Worm (Caenorhabditis elegans) whole organism, L4 larva: Measurements from ENCODE around the gene D1025.10.

ENCODE experiments used
- F10B5.3 ChIP-seq: sonication (generic microtip); optimal IDR thresholded peaks from 2 replicates; lab custom pipeline; 2016; ENCODE audit warnings: mild to moderate bottlenecking, missing genetic modification characterization, missing compliant biosample characterization
- F26F4.8 ChIP-seq: fragments of 200-800 bp; sonication (Bioruptor generic); conservative IDR thresholded peaks from 2 replicates; pipeline ENCODE4 v1.3.6; 2022; ENCODE audit warnings: missing genetic modification characterization, missing compliant biosample characterization
- F37D6.2 ChIP-seq: sonication (generic microtip); optimal IDR thresholded peaks from 2 replicates; lab custom pipeline; 2016; ENCODE audit warnings: mild to moderate bottlenecking, missing genetic modification characterization, missing compliant biosample characterization
- Y105C5A.15 ChIP-seq: fragments of 200-800 bp; sonication (Bioruptor generic); IDR thresholded peaks from 2 replicates; pipeline ENCODE4 v1.3.6; 2022; ENCODE audit warnings: missing genetic modification characterization, missing compliant biosample characterization
- aha-1 ChIP-seq: fragments of 150-350 bp; peaks from one replicate; lab custom pipeline; 2014; ENCODE audit warnings: missing biosample characterization, missing genetic modification characterization
- aly-2 ChIP-seq: sonication (generic microtip); optimal IDR thresholded peaks from 2 replicates; lab custom pipeline; 2018; ENCODE audit warnings: missing biosample characterization, missing genetic modification characterization
- attf-4 ChIP-seq: sonication (generic microtip); optimal IDR thresholded peaks from 3 replicates; lab custom pipeline; 2017; ENCODE audit warnings: missing biosample characterization, missing genetic modification characterization
- ceh-44 ChIP-seq: fragments of 200-800 bp; sonication (Bioruptor generic); IDR thresholded peaks from 2 replicates; pipeline ENCODE4 v1.3.6; 2022; ENCODE audit warnings: missing genetic modification reagents, missing genetic modification characterization, missing compliant biosample characterization
- daf-16 ChIP-seq, 3 experiments: sonication (generic microtip); optimal IDR thresholded peaks; 2 replicates each; lab custom pipeline; 2016 to 2017; ENCODE audit warnings: missing genetic modification characterization in 3 of 3, missing genetic modification reagents in 3 of 3, mild to moderate bottlenecking in 2 of 3, missing compliant biosample characterization in 2 of 3, missing biosample characterization in 1 of 3, moderate library complexity in 1 of 3
- dmd-6 ChIP-seq: fragments of 200-800 bp; sonication (Bioruptor generic); IDR thresholded peaks from 2 replicates; pipeline ENCODE4 v1.3.6; 2022; ENCODE audit warnings: missing genetic modification reagents, missing genetic modification characterization, missing compliant biosample characterization
- dmd-9 ChIP-seq: fragments of 200-800 bp; sonication (Bioruptor generic); IDR thresholded peaks from 2 replicates; pipeline ENCODE4 v1.3.6; 2022; ENCODE audit warnings: missing genetic modification reagents, missing genetic modification characterization, missing compliant biosample characterization
- egl-27 ChIP-seq: sonication (generic microtip); optimal IDR thresholded peaks from 3 replicates; lab custom pipeline; 2017; ENCODE audit warnings: missing biosample characterization, missing genetic modification reagents, missing genetic modification characterization
- egl-43 ChIP-seq: fragments of 200-800 bp; sonication (Bioruptor generic); IDR thresholded peaks from 2 replicates; pipeline ENCODE4 v1.3.6; 2022; ENCODE audit warnings: missing genetic modification reagents, missing genetic modification characterization, missing compliant biosample characterization
- hif-1 ChIP-seq, 2 experiments: sonication (generic microtip); optimal IDR thresholded peaks; 2 replicates each; lab custom pipeline; 2016 to 2017; ENCODE audit warnings: missing compliant biosample characterization in 2 of 2, missing genetic modification characterization in 2 of 2, missing genetic modification reagents in 2 of 2, missing genotype in 2 of 2, mild to moderate bottlenecking in 1 of 2
- hlh-11 ChIP-seq: fragments of 200-800 bp; sonication (Bioruptor generic); optimal IDR thresholded peaks from 2 replicates; lab custom pipeline; 2018; ENCODE audit warnings: mild to moderate bottlenecking, missing genetic modification characterization, missing compliant biosample characterization
- hlh-30 ChIP-seq: sonication (generic microtip); optimal IDR thresholded peaks from 2 replicates; lab custom pipeline; 2017; ENCODE audit warnings: antibody characterized with exemption, mild to moderate bottlenecking, missing genetic modification characterization, missing compliant biosample characterization; ENCODE audit not compliant: insufficient read depth
- hmg-1.1 ChIP-seq: fragments of 200-800 bp; sonication (Bioruptor generic); IDR thresholded peaks from 2 replicates; pipeline ENCODE4 v1.3.6; 2022; ENCODE audit warnings: missing genetic modification reagents, missing genetic modification characterization, missing compliant biosample characterization
- lir-3 ChIP-seq: sonication (generic microtip); optimal IDR thresholded peaks from 2 replicates; lab custom pipeline; 2016; ENCODE audit warnings: mild to moderate bottlenecking, missing genetic modification characterization, missing compliant biosample characterization
- mdl-1 ChIP-seq, 2 experiments: fragments of 150-350 bp in 1 of 2; sonication (generic microtip) in 1 of 2; optimal IDR thresholded peaks; 2 replicates each; lab custom pipeline; 2014 to 2017; ENCODE audit warnings: missing biosample characterization in 2 of 2, missing genetic modification characterization in 2 of 2
- mdt-29 ChIP-seq: fragments of 200-800 bp; sonication (Bioruptor generic); IDR thresholded peaks from 2 replicates; pipeline ENCODE4 v1.3.6; 2022; ENCODE audit warnings: missing genetic modification reagents, missing genetic modification characterization, missing compliant biosample characterization
- mep-1 ChIP-seq: fragments of 150-350 bp; sonication (generic microtip); optimal IDR thresholded peaks from 3 replicates; lab custom pipeline; 2014; ENCODE audit warnings: missing biosample characterization, missing genetic modification characterization
- mes-2 ChIP-seq: sonication (generic microtip); optimal IDR thresholded peaks from 2 replicates; lab custom pipeline; 2016; ENCODE audit warnings: missing genotype, mild to moderate bottlenecking, missing genetic modification characterization, missing compliant biosample characterization; ENCODE audit not compliant: poor library complexity, severe bottlenecking
- mxl-2 ChIP-seq: fragments of 200-800 bp; sonication (Bioruptor generic); conservative IDR thresholded peaks from 2 replicates; pipeline ENCODE4 v1.3.6; 2022; ENCODE audit warnings: missing genetic modification reagents, missing genetic modification characterization, missing compliant biosample characterization
- nhr-25 ChIP-seq: sonication (generic microtip); optimal IDR thresholded peaks from 2 replicates; lab custom pipeline; 2017; ENCODE audit warnings: missing genetic modification characterization, mild to moderate bottlenecking, missing compliant biosample characterization, antibody characterized with exemption, moderate library complexity, borderline replicate concordance; ENCODE audit not compliant: insufficient read depth
- nhr-48 ChIP-seq: sonication (generic microtip); optimal IDR thresholded peaks from 2 replicates; lab custom pipeline; 2016; ENCODE audit warnings: mild to moderate bottlenecking, missing genetic modification characterization, missing compliant biosample characterization
- nhr-6 ChIP-seq: fragments of 150-350 bp; optimal IDR thresholded peaks from 2 replicates; lab custom pipeline; 2014; ENCODE audit warnings: missing biosample characterization, missing genetic modification characterization
- nhr-76 ChIP-seq: fragments of 150-350 bp; optimal IDR thresholded peaks from 2 replicates; lab custom pipeline; 2014; ENCODE audit warnings: missing biosample characterization, missing genetic modification characterization
- nhr-77 ChIP-seq: fragments of 150-350 bp; optimal IDR thresholded peaks from 2 replicates; lab custom pipeline; 2014; ENCODE audit warnings: missing biosample characterization, missing genetic modification characterization
- pha-4 ChIP-seq, 2 experiments: fragments of 150-350 bp in 1 of 2; fragments of 200-800 bp in 1 of 2; sonication (Bioruptor generic) in 1 of 2; IDR thresholded peaks in 1 of 2; optimal IDR thresholded peaks in 1 of 2; 2 replicates each; pipeline versions ENCODE4 v1.3.6 to Lab custom; 2014 to 2022; ENCODE audit warnings: missing genetic modification characterization in 2 of 2, missing genetic modification reagents in 2 of 2, missing biosample characterization in 1 of 2, missing compliant biosample characterization in 1 of 2
- rbr-2 ChIP-seq: sonication (generic microtip); optimal IDR thresholded peaks from 2 replicates; lab custom pipeline; 2016; ENCODE audit warnings: missing genotype, missing genetic modification characterization, missing compliant biosample characterization
- saeg-2 ChIP-seq: fragments of 200-800 bp; sonication (Bioruptor generic); IDR thresholded peaks from 2 replicates; pipeline ENCODE4 v1.3.6; 2022; ENCODE audit warnings: missing genetic modification reagents, missing genetic modification characterization, missing compliant biosample characterization
- sdz-12 ChIP-seq: fragments of 200-800 bp; sonication (Bioruptor generic); optimal IDR thresholded peaks from 2 replicates; lab custom pipeline; 2018; ENCODE audit warnings: mild to moderate bottlenecking, missing genetic modification characterization, missing compliant biosample characterization
- set-16 ChIP-seq: fragments of 200-800 bp; sonication (Bioruptor generic); IDR thresholded peaks from 2 replicates; pipeline ENCODE4 v1.3.6; 2022; ENCODE audit warnings: missing genetic modification reagents, missing genetic modification characterization, missing compliant biosample characterization
- unc-130 ChIP-seq: sonication (generic microtip); optimal IDR thresholded peaks from 2 replicates; lab custom pipeline; 2016; ENCODE audit warnings: missing genetic modification reagents, missing genetic modification characterization, missing compliant biosample characterization
- zag-1 ChIP-seq: fragments of 150-350 bp; optimal IDR thresholded peaks from 2 replicates; lab custom pipeline; 2014; ENCODE audit warnings: missing biosample characterization, missing genetic modification characterization
- zip-11 ChIP-seq: fragments of 200-800 bp; sonication (Bioruptor generic); IDR thresholded peaks from 2 replicates; pipeline ENCODE4 v1.3.6; 2022; ENCODE audit warnings: missing genetic modification characterization, missing compliant biosample characterization

Gene D1025.10

DNA sequence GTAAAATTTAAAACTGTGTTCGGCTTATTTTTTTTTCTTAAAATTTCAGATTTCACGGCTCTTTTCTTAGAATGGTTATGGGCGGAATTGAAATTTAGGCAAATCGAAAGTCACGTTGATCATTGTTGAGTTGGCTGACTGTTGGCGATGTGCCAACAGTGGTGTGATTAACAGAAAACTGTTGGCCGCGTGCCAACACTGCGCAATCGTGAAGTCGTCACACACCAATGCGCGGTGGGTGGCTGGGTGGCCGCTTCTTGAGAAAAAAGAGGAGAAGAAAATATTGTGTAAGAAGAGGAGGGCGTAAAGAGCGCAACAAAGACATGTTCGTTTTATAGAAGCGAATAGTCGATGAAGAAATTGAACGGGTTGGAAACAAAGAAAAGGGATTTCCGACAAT is 25.6 kb upstream of the D1025.10 start (continued):
- TF ChIP-seq F10B5.3 (tag; lab: Kevin White, UChicago), result no peak
- TF ChIP-seq hlh-30 (tag; lab: Kevin White, UChicago), result peak; percentile 16
- TF ChIP-seq hlh-11 (tag; lab: Kevin White, UChicago), result peak; percentile 6
- TF ChIP-seq dmd-6 (GFP tag; lab: Robert Waterston, UW), result no peak
- peak in 1 of 2 experiments; percentile 9 for TF ChIP-seq mdl-1 (tag; optimal IDR thresholded peaks at IDR 0.05; lab: Kevin White, UChicago)
- TF ChIP-seq lir-3, result no peak
- TF ChIP-seq saeg-2 (GFP tag; lab: Robert Waterston, UW), result no peak
- TF ChIP-seq hmg-1.1 (GFP tag; lab: Robert Waterston, UW), result peak; percentile 27; the same call in 1 of the 2 replicates
- TF ChIP-seq zip-11 (GFP tag; lab: Robert Waterston, UW), result no peak
- TF ChIP-seq zag-1 (tag; lab: Kevin White, UChicago), result no peak
- peak; percentile 4 for TF ChIP-seq rbr-2 (tag; lab: Kevin White, UChicago)
- no peak for TF ChIP-seq daf-16 (GFP tag; optimal IDR thresholded peaks at IDR 0.05; lab: Kevin White, UChicago)
- peak; percentile 10 for TF ChIP-seq daf-16 (tag; optimal IDR thresholded peaks at IDR 0.05; lab: Kevin White, UChicago)
- peak; percentile 39 for TF ChIP-seq mep-1 (tag; lab: Kevin White, UChicago)

DNA sequence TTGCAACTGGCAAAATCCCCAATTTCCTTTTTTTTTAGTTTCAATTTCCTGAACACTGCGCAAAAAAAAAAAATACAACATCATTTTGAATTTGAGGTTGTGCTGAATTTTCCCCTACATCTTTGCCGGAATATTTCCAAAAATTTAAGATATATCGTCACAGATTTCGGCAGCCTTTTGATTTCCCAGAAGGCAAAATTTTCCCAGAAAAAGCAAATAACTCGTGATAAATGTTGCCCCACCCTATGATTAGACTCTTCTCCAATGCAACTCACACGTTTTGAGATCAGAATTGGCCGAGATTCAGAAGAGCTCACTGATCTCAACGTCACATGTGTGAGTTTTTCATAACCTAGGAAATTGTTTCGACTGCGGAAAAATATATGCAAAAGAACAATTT is 24.2 kb upstream of the D1025.10 start:
- no peak for TF ChIP-seq unc-130
- TF ChIP-seq attf-4, result no peak
- no peak for TF ChIP-seq egl-43
- no peak for TF ChIP-seq nhr-48 (tag; lab: Kevin White, UChicago)
- no peak for TF ChIP-seq mxl-2 (GFP tag; lab: Robert Waterston, UW)
- TF ChIP-seq ceh-44 (GFP tag; lab: Robert Waterston, UW), result no peak
- TF ChIP-seq lir-3, result no peak
- TF ChIP-seq nhr-25 (tag; lab: Kevin White, UChicago), result no peak
- TF ChIP-seq dmd-6 (GFP tag; lab: Robert Waterston, UW), result no peak
- no peak for TF ChIP-seq set-16 (GFP tag; lab: Robert Waterston, UW)
- no peak for TF ChIP-seq nhr-76 (tag; lab: Kevin White, UChicago)
- no peak for TF ChIP-seq aly-2 (tag; lab: Kevin White, UChicago)
- no peak for TF ChIP-seq pha-4 (GFP tag; IDR thresholded peaks at IDR 0.05; lab: Robert Waterston, UW)
- no peak for TF ChIP-seq pha-4 (tag; optimal IDR thresholded peaks at IDR 0.05; lab: Kevin White, UChicago)
- no peak for TF ChIP-seq F37D6.2

DNA sequence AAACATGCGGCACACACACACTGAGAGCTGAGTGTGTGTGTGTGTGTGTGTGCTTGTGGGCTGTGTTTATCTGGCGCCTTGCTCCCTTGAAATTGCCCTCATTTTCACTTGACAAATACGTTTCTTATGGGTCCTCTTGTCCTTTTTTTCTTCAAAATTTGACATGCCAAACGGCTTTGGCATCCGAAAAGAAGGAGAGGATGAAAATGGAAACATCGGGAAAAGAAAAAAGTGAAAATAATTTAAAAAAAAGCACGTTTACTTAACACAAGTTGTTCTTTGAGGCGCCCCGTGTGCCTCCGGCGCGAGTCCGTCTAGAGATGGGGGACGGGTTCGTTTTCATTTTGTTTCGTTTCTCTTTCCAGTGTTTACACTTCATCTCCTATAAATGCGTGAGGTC is 21.6 kb upstream of the D1025.10 start:
- peak in 1 of 2 experiments; percentile 82 for TF ChIP-seq hif-1 (tag; optimal IDR thresholded peaks at IDR 0.05; lab: Kevin White, UChicago)
- peak; percentile 20 for TF ChIP-seq hlh-30 (tag; lab: Kevin White, UChicago)
- peak; percentile 81 for TF ChIP-seq aha-1 (tag; lab: Kevin White, UChicago)
- TF ChIP-seq mes-2 (tag; lab: Kevin White, UChicago), result no peak

DNA sequence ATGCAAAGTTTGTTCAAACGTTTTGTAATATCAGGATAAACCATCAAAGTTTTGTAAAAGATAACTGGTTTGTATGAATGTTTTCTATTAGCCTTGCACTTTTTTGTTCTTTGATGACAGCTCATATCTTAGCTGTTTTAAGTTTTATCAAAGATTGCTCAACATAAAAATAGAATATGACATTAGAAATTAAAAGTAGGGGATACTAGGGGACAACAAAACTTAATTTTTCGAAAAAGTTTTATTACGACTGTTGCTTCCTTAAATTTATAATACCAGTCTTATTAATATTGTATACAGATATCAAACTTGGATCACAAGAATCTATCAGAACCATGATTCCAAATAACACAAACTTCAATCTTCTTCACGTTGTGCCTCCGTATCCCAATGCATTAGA is 20.9 kb upstream of the D1025.10 start, which contains the start of gene ztf-14:
TSS of gene ztf-14 (plus strand) at position 301 of the 400 bp plus-strand sequence.
- TF ChIP-seq dmd-9 (GFP tag; lab: Robert Waterston, UW) (no peak), Y105C5A.15 (GFP tag; lab: Robert Waterston, UW) (no peak), nhr-77 (tag; lab: Kevin White, UChicago) (no peak), nhr-6 (no peak), sdz-12 (GFP tag; lab: Kevin White, UChicago) (no peak), egl-27 (no peak), mdt-29 (GFP tag; lab: Robert Waterston, UW) (no peak), F26F4.8 (GFP tag; lab: Robert Waterston, UW) (no peak), dmd-6 (GFP tag; lab: Robert Waterston, UW) (no peak)
